Worm (Caenorhabditis elegans) whole organism, L4 larva: ENCODE data around the gene sumv-1.

ENCODE experiments used
- R02D3.7 ChIP-seq: fragments of 150-350 bp; sonication (generic microtip); optimal IDR thresholded peaks from 3 replicates; lab custom pipeline; 2014; ENCODE audit warnings: missing biosample characterization, missing genetic modification characterization
- fkh-10 ChIP-seq: fragments of 150-350 bp; optimal IDR thresholded peaks from 2 replicates; lab custom pipeline; 2014; ENCODE audit warnings: missing biosample characterization, missing genetic modification reagents, missing genetic modification characterization
- unc-130 ChIP-seq: sonication (generic microtip); optimal IDR thresholded peaks from 2 replicates; lab custom pipeline; 2016; ENCODE audit warnings: missing genetic modification reagents, missing genetic modification characterization, missing compliant biosample characterization

ce11 chrIII:5258918-5259317, 4.9 kb upstream of the sumv-1 start, which contains the start of gene gop-2:
- TF ChIP-seq unc-130 (GFP tag; lab: Kevin White, UChicago) = no peak
- no peak for TF ChIP-seq R02D3.7 (tag; lab: Kevin White, UChicago)
- no peak for TF ChIP-seq fkh-10 (GFP tag; lab: Kevin White, UChicago)
